Fruit fly (Drosophila melanogaster) S2 (cell line): ENCODE data around the gene nub.

Experiments
- CG8478 ChIP-seq: fragments of >200 bp; optimal IDR thresholded peaks from 2 replicates; lab custom pipeline; 2018
- CTCF ChIP-seq, 2 experiments: fragments of >200 bp; optimal IDR thresholded peaks; 2 replicates each; lab custom pipeline; 2018

dm6 chr2L:12589941-12590340 is 2.5 kb downstream of the nub start:
- TF ChIP-seq CG8478 (lab: Kevin White, UChicago): no peak
- TF ChIP-seq CTCF (optimal IDR thresholded peaks at IDR 0.05; lab: Kevin White, UChicago): no peak
